Fruit fly (Drosophila melanogaster) whole organism, wandering third instar larva: ENCODE data around the gene CG6685.
A peak's percentile ranks its signal among the peaks of the same experiment; 100 is the strongest.

Experiments
- Abd-B ChIP-seq: fragments of >200 bp; optimal IDR thresholded peaks from 2 replicates; lab custom pipeline; 2017; ENCODE audit warnings: missing biosample characterization, missing genetic modification characterization
- Dfd ChIP-seq: fragments of >200 bp; optimal IDR thresholded peaks from 2 replicates; lab custom pipeline; 2017; ENCODE audit warnings: missing biosample characterization, missing genetic modification characterization
- Dif ChIP-seq: fragments of 200-275, 200-300 bp; sonication (Bioruptor generic); optimal IDR thresholded peaks from 2 replicates; lab custom pipeline; 2018; ENCODE audit warnings: missing biosample characterization, missing genetic modification characterization; ENCODE audit not compliant: partially characterized antibody
- GATAd ChIP-seq: sonication (Bioruptor generic); optimal IDR thresholded peaks from 2 replicates; lab custom pipeline; 2016; ENCODE audit warnings: missing biosample characterization, missing genetic modification characterization
- HLH106 ChIP-seq: fragments of 200-800 bp; optimal IDR thresholded peaks from 3 replicates; lab custom pipeline; 2019; ENCODE audit warnings: missing biosample characterization, mild to moderate bottlenecking, missing genetic modification characterization, moderate library complexity
- Hnf4 ChIP-seq: fragments of 200-800 bp; sonication (Bioruptor generic); optimal IDR thresholded peaks from 2 replicates; lab custom pipeline; 2016; ENCODE audit warnings: missing biosample characterization, mild to moderate bottlenecking, missing genetic modification characterization
- Hr78 ChIP-seq: fragments of >200 bp; optimal IDR thresholded peaks from 2 replicates; lab custom pipeline; 2017; ENCODE audit warnings: missing biosample characterization, missing genetic modification characterization
- Jra ChIP-seq: sonication (Bioruptor generic); optimal IDR thresholded peaks from 2 replicates; lab custom pipeline; 2016; ENCODE audit warnings: missing biosample characterization, missing genetic modification characterization
- Rel ChIP-seq, 2 experiments: fragments of 200-800 bp; sonication (Bioruptor generic) in 1 of 2; optimal IDR thresholded peaks; 2 replicates in 1 of 2; 3 replicates in 1 of 2; lab custom pipeline; 2016 to 2019; ENCODE audit warnings: mild to moderate bottlenecking in 2 of 2, missing biosample characterization in 2 of 2, missing genetic modification characterization in 2 of 2, moderate library complexity in 1 of 2
- Sp1 ChIP-seq: fragments of 200-800 bp; sonication (Bioruptor generic); optimal IDR thresholded peaks from 3 replicates; lab custom pipeline; 2019; ENCODE audit warnings: missing biosample characterization, mild to moderate bottlenecking, missing genetic modification characterization, moderate library complexity
- Vsx2 ChIP-seq: fragments of 200-300, 225-300 bp; sonication (Bioruptor generic); optimal IDR thresholded peaks from 2 replicates; lab custom pipeline; 2018; ENCODE audit warnings: missing biosample characterization, missing genetic modification characterization; ENCODE audit not compliant: partially characterized antibody
- brk ChIP-seq: fragments of 200-800 bp; sonication (Bioruptor generic); optimal IDR thresholded peaks from 2 replicates; lab custom pipeline; 2016; ENCODE audit warnings: missing biosample characterization, mild to moderate bottlenecking, missing genetic modification characterization
- dl ChIP-seq, 2 experiments: fragments of 175-275, 200-275 bp in 1 of 2; fragments of 200-275 bp in 1 of 2; sonication (Bioruptor generic); optimal IDR thresholded peaks; lab custom pipeline; 2018; ENCODE audit warnings: mild to moderate bottlenecking in 2 of 2, missing biosample characterization in 2 of 2, missing genetic modification characterization in 2 of 2, moderate library complexity in 2 of 2; ENCODE audit not compliant: partially characterized antibody in 2 of 2, insufficient read depth in 1 of 2
- dsf ChIP-seq: sonication (Bioruptor generic); optimal IDR thresholded peaks from 2 replicates; lab custom pipeline; 2016; ENCODE audit warnings: missing biosample characterization, missing genetic modification characterization, borderline replicate concordance
- ey ChIP-seq: fragments of 200-800 bp; sonication (Bioruptor generic); optimal IDR thresholded peaks from 2 replicates; lab custom pipeline; 2016; ENCODE audit warnings: missing biosample characterization, missing genetic modification characterization
- foxo ChIP-seq, 2 experiments: fragments of 200-800 bp; sonication (Bioruptor generic); optimal IDR thresholded peaks; 2 replicates in 1 of 2; 3 replicates in 1 of 2; lab custom pipeline; 2016 to 2017; ENCODE audit warnings: missing biosample characterization in 2 of 2, missing genetic modification characterization in 2 of 2
- fru ChIP-seq: fragments of 200-800 bp; sonication (Bioruptor generic); optimal IDR thresholded peaks from 3 replicates; lab custom pipeline; 2016; ENCODE audit warnings: missing biosample characterization, mild to moderate bottlenecking, missing genetic modification characterization
- h ChIP-seq: fragments of 200-800 bp; sonication (Bioruptor generic); optimal IDR thresholded peaks from 3 replicates; lab custom pipeline; 2016; ENCODE audit warnings: missing biosample characterization, mild to moderate bottlenecking, missing genetic modification characterization
- pan ChIP-seq: fragments of >200 bp; optimal IDR thresholded peaks from 2 replicates; lab custom pipeline; 2017
- psq ChIP-seq: fragments of 200-800 bp; sonication (Bioruptor generic); optimal IDR thresholded peaks from 3 replicates; lab custom pipeline; 2017; ENCODE audit warnings: missing biosample characterization, mild to moderate bottlenecking, missing genetic modification characterization, moderate library complexity
- rgr ChIP-seq: fragments of 200-800 bp; sonication (Bioruptor generic); optimal IDR thresholded peaks from 3 replicates; lab custom pipeline; 2016; ENCODE audit warnings: missing biosample characterization, mild to moderate bottlenecking, missing genetic modification characterization
- sage ChIP-seq: fragments of 200-800 bp; sonication (Bioruptor generic); optimal IDR thresholded peaks from 2 replicates; lab custom pipeline; 2016; ENCODE audit warnings: missing biosample characterization, mild to moderate bottlenecking, missing genetic modification characterization
- sv ChIP-seq: fragments of 200-800 bp; sonication (Bioruptor generic); optimal IDR thresholded peaks from 3 replicates; lab custom pipeline; 2016; ENCODE audit warnings: missing biosample characterization, missing genetic modification characterization
- tai ChIP-seq: sonication (Bioruptor generic); optimal IDR thresholded peaks from 2 replicates; lab custom pipeline; 2016; ENCODE audit warnings: missing biosample characterization, missing genetic modification characterization
- usp ChIP-seq: fragments of >200 bp; optimal IDR thresholded peaks from 2 replicates; lab custom pipeline; 2017; ENCODE audit warnings: missing biosample characterization, missing genetic modification characterization
- woc ChIP-seq: sonication (Bioruptor generic); optimal IDR thresholded peaks from 2 replicates; lab custom pipeline; 2016; ENCODE audit warnings: missing biosample characterization, mild to moderate bottlenecking, missing genetic modification characterization

The CG6685 gene

DNA sequence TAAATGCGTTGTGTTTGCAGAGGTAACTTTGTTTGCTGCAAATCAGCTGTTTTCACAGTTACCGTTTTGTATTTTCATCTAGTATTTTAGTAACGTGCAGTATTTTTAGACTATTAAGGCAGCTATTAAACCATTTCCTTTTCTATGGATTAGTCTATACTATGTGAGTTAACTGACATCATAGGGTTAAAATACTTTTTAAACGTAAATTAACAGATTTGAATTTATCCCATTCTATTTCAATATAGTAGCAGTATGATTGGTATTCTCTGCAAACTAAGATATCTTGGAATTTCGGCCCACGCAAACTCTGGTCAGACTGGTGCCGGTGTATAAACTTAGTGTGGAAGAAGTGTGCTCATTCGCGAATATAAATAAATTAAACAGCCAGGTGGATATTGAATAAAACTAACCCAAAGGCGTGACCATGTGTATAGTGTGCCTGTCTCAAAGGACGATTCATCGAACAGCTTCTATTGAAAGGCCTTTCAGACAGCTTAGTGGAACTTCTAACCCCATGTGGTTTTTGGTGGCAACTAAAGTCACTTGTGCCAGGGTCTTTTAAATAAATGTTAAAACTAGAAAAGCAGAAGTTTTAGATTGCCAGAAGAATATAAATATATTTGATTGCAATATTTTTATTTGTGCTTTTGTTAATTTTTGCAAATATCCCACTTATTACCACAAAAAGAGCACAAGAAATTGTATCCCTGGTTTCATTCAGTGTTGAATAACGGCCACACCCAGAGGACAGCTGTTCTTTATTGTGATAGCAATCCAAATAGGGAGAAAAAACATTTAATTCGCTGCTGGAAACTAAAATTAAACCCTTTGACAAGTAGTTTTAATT lies 4.1 kb upstream of the CG6685 start, which contains the start of the genes CG6674, CG42455 and vnc (continued):
- TF ChIP-seq foxo (GFP tag; optimal IDR thresholded peaks at IDR 0.05; lab: Kevin White, UChicago) (peak in 1 of 2 experiments; percentile 48), Rel (GFP tag; optimal IDR thresholded peaks at IDR 0.05; lab: Kevin White, UChicago) (no peak), Rel (tag; optimal IDR thresholded peaks at IDR 0.05; lab: Kevin White, UChicago) (peak; percentile 38), HLH106 (tag; lab: Kevin White, UChicago) (peak; percentile 28), h (GFP tag; lab: Kevin White, UChicago) (peak; percentile 41), dl (GFP tag; optimal IDR thresholded peaks at IDR 0.05; lab: Kevin White, UChicago; ENCODE audit: insufficient read depth in 1 of 2, partially characterized antibody in 2 of 2) (no peak), sv (GFP tag; lab: Kevin White, UChicago) (peak; percentile 4)

dm6 chr3L:9969158-9969557 lies 1.0 kb upstream of the CG6685 start:
- TF ChIP-seq rgr (no peak), dsf (no peak), h (GFP tag; lab: Kevin White, UChicago) (no peak), brk (no peak), Vsx2 (GFP tag; lab: Kevin White, UChicago) (no peak), ey (GFP tag; lab: Kevin White, UChicago) (no peak), Dfd (GFP tag; lab: Kevin White, UChicago) (no peak), Rel (GFP tag; optimal IDR thresholded peaks at IDR 0.05; lab: Kevin White, UChicago) (no peak), Rel (tag; optimal IDR thresholded peaks at IDR 0.05; lab: Kevin White, UChicago) (no peak), GATAd (no peak), woc (no peak), Dif (GFP tag; lab: Kevin White, UChicago) (no peak), Abd-B (GFP tag; lab: Kevin White, UChicago) (no peak), sage (GFP tag; lab: Kevin White, UChicago) (no peak), Hnf4 (no peak), Hr78 (GFP tag; lab: Kevin White, UChicago) (no peak), pan (lab: Kevin White, UChicago) (no peak), fru (GFP tag; lab: Kevin White, UChicago) (no peak), usp (no peak), tai (no peak), Sp1 (GFP tag; lab: Kevin White, UChicago) (no peak)

- no peak for TF ChIP-seq Jra (GFP tag; lab: Kevin White, UChicago)
- no peak for TF ChIP-seq GATAd
- TF ChIP-seq psq (GFP tag; lab: Kevin White, UChicago) = no peak
- no peak for TF ChIP-seq Rel (GFP tag; optimal IDR thresholded peaks at IDR 0.05; lab: Kevin White, UChicago)
- no peak for TF ChIP-seq Rel (tag; optimal IDR thresholded peaks at IDR 0.05; lab: Kevin White, UChicago)
- TF ChIP-seq Abd-B (GFP tag; lab: Kevin White, UChicago) = no peak
These were observed 40.9 kb downstream of the CG6685 start for dm6 chr3L:9927169-9927568.
